Worm (Caenorhabditis elegans): ENCODE data around the gene C54D10.9.

C54D10.9 gene

ce11 chrV:12404544-12404943, 42.4 kb upstream of the C54D10.9 start, which contains the start of gene K01D12.9:
K01D12.9 (minus strand) TSS chrV:12404644.
- TF ChIP-seq ceh-16 (tag; optimal IDR thresholded peaks at IDR 0.05), result no peak
- peak; percentile 54 for TF ChIP-seq nhr-25 (tag; optimal IDR thresholded peaks at IDR 0.05)

DNA sequence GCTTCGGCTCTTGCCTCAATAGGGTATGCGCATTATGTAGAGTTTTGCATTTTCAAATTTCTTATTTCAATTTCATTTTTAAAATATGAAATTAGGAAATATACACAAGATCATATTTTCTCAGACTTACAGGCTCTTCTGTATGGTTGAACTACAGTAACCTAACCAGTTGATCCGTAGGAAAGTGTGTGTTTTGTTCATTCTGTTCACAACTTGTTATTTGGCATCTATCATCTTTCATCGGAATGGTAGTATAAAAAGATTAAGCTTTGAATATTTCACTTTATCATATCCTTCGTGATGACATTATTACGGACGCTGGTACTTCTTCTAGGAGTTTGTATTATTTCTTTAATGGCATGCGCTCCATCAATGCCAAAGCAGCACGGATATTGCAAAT, 41.0 kb upstream of the C54D10.9 start, which contains the start of gene K01D12.10:
Gene K01D12.10, plus strand, starts transcription at position 301 of the 400 bp plus-strand sequence.
- TF ChIP-seq fkh-2 (tag; optimal IDR thresholded peaks at IDR 0.05) (no peak), mml-1 (tag; optimal IDR thresholded peaks at IDR 0.05) (no peak)

- TF ChIP-seq nhr-76 (tag; optimal IDR thresholded peaks at IDR 0.05) (no peak), pha-4 (tag; optimal IDR thresholded peaks at IDR 0.05) (no peak), unc-39 (tag; optimal IDR thresholded peaks at IDR 0.05) (no peak), fos-1 (tag; optimal IDR thresholded peaks at IDR 0.05) (no peak), tbx-2 (tag; optimal IDR thresholded peaks at IDR 0.05) (no peak), zag-1 (tag; optimal IDR thresholded peaks at IDR 0.05) (no peak), elt-2 (tag; optimal IDR thresholded peaks at IDR 0.05) (no peak), R02D3.7 (tag; optimal IDR thresholded peaks at IDR 0.05) (no peak), jun-1 (tag; optimal IDR thresholded peaks at IDR 0.05) (no peak), egl-27 (tag; optimal IDR thresholded peaks at IDR 0.05) (no peak), nfya-1 (tag; optimal IDR thresholded peaks at IDR 0.05; ENCODE audit: insufficient read depth) (no peak), ZK546.5 (tag; optimal IDR thresholded peaks at IDR 0.05) (no peak), aly-2 (tag; optimal IDR thresholded peaks at IDR 0.05) (no peak), nhr-23 (tag; optimal IDR thresholded peaks at IDR 0.05) (no peak), skn-1 (tag; optimal IDR thresholded peaks at IDR 0.05) (no peak), unc-62 (GFP tag; optimal IDR thresholded peaks at IDR 0.05) (no peak), mml-1 (tag; optimal IDR thresholded peaks at IDR 0.05) (no peak)
Observed at ce11 chrV:12406514-12406913, 40.4 kb upstream of the C54D10.9 start.

ce11 chrV:12408525-12408924, 38.4 kb upstream of the C54D10.9 start, which contains the start of gene cdr-4:
cdr-4 (minus strand) TSS chrV:12408625.
- TF ChIP-seq zag-1 (tag; optimal IDR thresholded peaks at IDR 0.05), result no peak
- no peak for TF ChIP-seq ztf-11 (tag; optimal IDR thresholded peaks at IDR 0.05)
- TF ChIP-seq nhr-28 (tag; optimal IDR thresholded peaks at IDR 0.05), result no peak
- no peak for TF ChIP-seq snpc-4 (tag; optimal IDR thresholded peaks at IDR 0.05)
- no peak for TF ChIP-seq ZK546.5 (tag; optimal IDR thresholded peaks at IDR 0.05)
- no peak for TF ChIP-seq hmg-11 (tag; optimal IDR thresholded peaks at IDR 0.05)
- TF ChIP-seq lin-15B (tag; optimal IDR thresholded peaks at IDR 0.05), result no peak
- TF ChIP-seq nhr-43 (tag; optimal IDR thresholded peaks at IDR 0.05; ENCODE audit: poor library complexity, severe bottlenecking), result no peak
- no peak for TF ChIP-seq mml-1 (tag; optimal IDR thresholded peaks at IDR 0.05)
- no peak for TF ChIP-seq pqm-1 (tag; optimal IDR thresholded peaks at IDR 0.05)
- no peak for TF ChIP-seq lin-39 (tag; optimal IDR thresholded peaks at IDR 0.05)
- no peak for TF ChIP-seq sea-2 (GFP tag; optimal IDR thresholded peaks at IDR 0.05)
- TF ChIP-seq jun-1 (tag; optimal IDR thresholded peaks at IDR 0.05), result no peak

DNA sequence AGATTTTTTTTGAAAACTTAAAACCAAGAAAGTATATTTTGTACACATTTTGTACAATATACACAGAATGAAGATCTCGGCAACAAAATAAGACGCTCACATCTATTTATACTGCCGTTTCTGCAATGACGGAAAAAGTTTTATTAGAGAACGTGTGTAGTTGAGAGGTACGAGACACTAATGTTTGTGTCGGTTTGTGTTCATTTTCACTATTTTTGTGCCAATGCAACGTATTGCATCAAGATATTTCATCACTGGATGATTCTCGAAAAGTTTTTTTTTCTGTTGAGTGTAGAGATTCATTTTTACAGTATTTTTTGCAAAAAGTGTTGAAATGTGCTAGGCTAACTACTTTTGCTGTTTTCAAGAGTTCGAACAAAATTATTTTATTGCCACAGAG, 38.0 kb upstream of the C54D10.9 start:
- TF ChIP-seq eor-1 (tag; optimal IDR thresholded peaks at IDR 0.05) (no peak), nhr-237 (tag; optimal IDR thresholded peaks at IDR 0.05) (no peak), nfya-1 (tag; optimal IDR thresholded peaks at IDR 0.05; ENCODE audit: insufficient read depth) (peak; percentile 0), egl-27 (tag; optimal IDR thresholded peaks at IDR 0.05) (no peak), ztf-4 (tag; optimal IDR thresholded peaks at IDR 0.05) (no peak), nhr-67 (tag; optimal IDR thresholded peaks at IDR 0.05) (no peak), nhr-77 (tag; optimal IDR thresholded peaks at IDR 0.05) (no peak), elt-1 (tag; optimal IDR thresholded peaks at IDR 0.05) (no peak), elt-2 (tag; optimal IDR thresholded peaks at IDR 0.05) (peak; percentile 6), fkh-10 (GFP tag; optimal IDR thresholded peaks at IDR 0.05) (no peak), ZK546.5 (tag; optimal IDR thresholded peaks at IDR 0.05) (no peak), ceh-28 (tag; optimal IDR thresholded peaks at IDR 0.05) (no peak), pqm-1 (tag; optimal IDR thresholded peaks at IDR 0.05) (peak; percentile 1), R02D3.7 (tag; optimal IDR thresholded peaks at IDR 0.05) (no peak), ceh-9 (tag; optimal IDR thresholded peaks at IDR 0.05) (no peak), aly-2 (tag; optimal IDR thresholded peaks at IDR 0.05) (no peak), nhr-23 (tag; optimal IDR thresholded peaks at IDR 0.05) (no peak), jun-1 (tag; optimal IDR thresholded peaks at IDR 0.05) (no peak), pha-4 (tag; optimal IDR thresholded peaks at IDR 0.05) (peak; percentile 62), fos-1 (tag; optimal IDR thresholded peaks at IDR 0.05) (no peak), egl-5 (tag; optimal IDR thresholded peaks at IDR 0.05) (no peak), lsy-12 (tag; optimal IDR thresholded peaks at IDR 0.05) (no peak)

Data from whole organism, L3 larva.